Worm (Caenorhabditis elegans): ENCODE measurements around the gene hlb-1.

- no peak for TF ChIP-seq ceh-45 (GFP tag; IDR thresholded peaks at IDR 0.05)
- no peak for TF ChIP-seq syd-9 (tag; optimal IDR thresholded peaks at IDR 0.05)
- TF ChIP-seq pha-4 (tag; optimal IDR thresholded peaks at IDR 0.05): no peak
- no peak for TF ChIP-seq unc-86 (tag; optimal IDR thresholded peaks at IDR 0.05)
- no peak for TF ChIP-seq unc-55 (GFP tag; optimal IDR thresholded peaks at IDR 0.05)
- no peak for TF ChIP-seq ceh-9 (tag; optimal IDR thresholded peaks at IDR 0.05)
Measured at ce11 chrX:13843676-13844075, 38.9 kb downstream of the hlb-1 start, which contains the start of gene M03B6.5.
